Fruit fly (Drosophila melanogaster): Measurements from ENCODE around the gene Svil.

Gene Svil

dm6 chr3L:2425687-2426086 is 48.2 kb downstream of the Svil start:
- no peak for TF ChIP-seq Hr39 (GFP tag; optimal IDR thresholded peaks at IDR 0.05)
- no peak for TF ChIP-seq CG7368 (GFP tag; optimal IDR thresholded peaks at IDR 0.05)
- peak; percentile 18 for TF ChIP-seq Eip78C (GFP tag)

- TF ChIP-seq Smox (GFP tag; optimal IDR thresholded peaks at IDR 0.05) (no peak), CG6276 (GFP tag; optimal IDR thresholded peaks at IDR 0.05) (peak; percentile 13), CG9139 (GFP tag; optimal IDR thresholded peaks at IDR 0.05) (peak; percentile 66), CG11902 (GFP tag; optimal IDR thresholded peaks at IDR 0.05) (no peak), CG6163 (GFP tag; IDR thresholded peaks at IDR 0.05) (0 out of 3 replicates have a peak, but pooled peaks have one; percentile 35), cyc (GFP tag; optimal IDR thresholded peaks at IDR 0.05) (no peak), Hr4 (GFP tag; optimal IDR thresholded peaks at IDR 0.05) (no peak), salr (GFP tag; optimal IDR thresholded peaks at IDR 0.05) (peak; percentile 17 to 18), fd85E (GFP tag; optimal IDR thresholded peaks at IDR 0.05) (no peak), CG8119 (GFP tag; IDR thresholded peaks at IDR 0.05) (no peak), Sox102F (GFP tag; optimal IDR thresholded peaks at IDR 0.05) (no peak), CG8319 (GFP tag; optimal IDR thresholded peaks at IDR 0.05) (no peak), Eip75B (GFP tag; optimal IDR thresholded peaks at IDR 0.05) (no peak), dsx (GFP tag; optimal IDR thresholded peaks at IDR 0.05; ENCODE audit: poor library complexity, severe bottlenecking) (peak; percentile 26), CG6792 (GFP tag; optimal IDR thresholded peaks at IDR 0.05) (peak; percentile 20), CG1621 (tag; optimal IDR thresholded peaks at IDR 0.05) (peak; percentile 7), Eip78C (GFP tag) (peak; percentile 68), CG34406 (GFP tag; optimal IDR thresholded peaks at IDR 0.05) (no peak), lz (GFP tag; optimal IDR thresholded peaks at IDR 0.05) (no peak), topi (GFP tag; optimal IDR thresholded peaks at IDR 0.05) (no peak), CG16779 (tag; optimal IDR thresholded peaks at IDR 0.05) (no peak), CG10631 (GFP tag; optimal IDR thresholded peaks at IDR 0.05) (peak; percentile 7), CG32006 (GFP tag; optimal IDR thresholded peaks at IDR 0.05) (peak; percentile 56), CG15336 (GFP tag; IDR thresholded peaks at IDR 0.05) (0 out of 2 replicates have a peak, but pooled peaks have one; percentile 18), Lpt (GFP tag; optimal IDR thresholded peaks at IDR 0.05) (no peak), CG11762 (GFP tag; optimal IDR thresholded peaks at IDR 0.05; ENCODE audit: insufficient read depth) (no peak), ss (GFP tag; optimal IDR thresholded peaks at IDR 0.05) (peak; percentile 26 to 56), net (GFP tag; optimal IDR thresholded peaks at IDR 0.05) (peak; percentile 25), CG6854 (GFP tag; optimal IDR thresholded peaks at IDR 0.05) (no peak), CG6808 (GFP tag; optimal IDR thresholded peaks at IDR 0.05) (peak; percentile 55), acj6 (GFP tag; optimal IDR thresholded peaks at IDR 0.05) (peak; percentile 27), fkh (GFP tag; optimal IDR thresholded peaks at IDR 0.05) (peak; percentile 5), pdm3 (GFP tag; optimal IDR thresholded peaks at IDR 0.05) (peak; percentile 1), Ets21C (GFP tag; optimal IDR thresholded peaks at IDR 0.05) (no peak), CG31627 (GFP tag; optimal IDR thresholded peaks at IDR 0.05) (no peak), esn (GFP tag; optimal IDR thresholded peaks at IDR 0.05) (no peak), CG3919 (GFP tag; optimal IDR thresholded peaks at IDR 0.05) (peak; percentile 46), spab (GFP tag; optimal IDR thresholded peaks at IDR 0.05) (peak; percentile 26), Ets96B (tag; optimal IDR thresholded peaks at IDR 0.05) (peak; percentile 61), CG7368 (GFP tag; optimal IDR thresholded peaks at IDR 0.05) (peak; percentile 33), svp (GFP tag) (peak; percentile 7), Gug (GFP tag; IDR thresholded peaks at IDR 0.05) (peak; percentile 36; the same call in 1 of the 2 replicates), Hr38 (GFP tag; optimal IDR thresholded peaks at IDR 0.05) (no peak), eg (GFP tag; IDR thresholded peaks at IDR 0.05) (0 out of 3 replicates have a peak, but pooled peaks have one; percentile 34), Met (GFP tag; optimal IDR thresholded peaks at IDR 0.05) (no peak), Sox15 (GFP tag; optimal IDR thresholded peaks at IDR 0.05) (no peak), CG10669 (GFP tag; optimal IDR thresholded peaks at IDR 0.05) (peak; percentile 39), CG8632 (GFP tag; optimal IDR thresholded peaks at IDR 0.05) (peak; percentile 15), OdsH (GFP tag; optimal IDR thresholded peaks at IDR 0.05) (no peak)
These were observed 49.0 kb downstream of the Svil start for dm6 chr3L:2426407-2426951.
